Worm (Caenorhabditis elegans) whole organism, L4 larva: ENCODE results near the gene C25F9.8.

Experiments
- T20F7.1 ChIP-seq: fragments of 200-800 bp; sonication (Bioruptor generic); optimal IDR thresholded peaks from 2 replicates; lab custom pipeline; 2018; ENCODE audit warnings: mild to moderate bottlenecking, missing genetic modification characterization, missing compliant biosample characterization
- Y105C5A.15 ChIP-seq: fragments of 200-800 bp; sonication (Bioruptor generic); IDR thresholded peaks from 2 replicates; pipeline ENCODE4 v1.3.6; 2022; ENCODE audit warnings: missing genetic modification characterization, missing compliant biosample characterization
- Y75B8A.6 ChIP-seq: fragments of 200-800 bp; sonication (Bioruptor generic); IDR thresholded peaks from 2 replicates; pipeline ENCODE4 v1.3.6; 2022; ENCODE audit warnings: missing genetic modification reagents, missing genetic modification characterization, missing compliant biosample characterization
- ZK546.5 ChIP-seq, 2 experiments: sonication (generic microtip); optimal IDR thresholded peaks; 2 replicates each; lab custom pipeline; 2017; ENCODE audit warnings: missing biosample characterization in 2 of 2, missing genetic modification characterization in 2 of 2
- aha-1 ChIP-seq: fragments of 150-350 bp; peaks from one replicate; lab custom pipeline; 2014; ENCODE audit warnings: missing biosample characterization, missing genetic modification characterization
- ama-1 ChIP-seq: fragments of 150-350 bp; optimal IDR thresholded peaks from 2 replicates; lab custom pipeline; 2014; ENCODE audit warnings: inconsistent platforms, mixed read lengths
- ceh-20 ChIP-seq: fragments of 200-800 bp; sonication (Bioruptor generic); IDR thresholded peaks from 2 replicates; pipeline ENCODE4 v1.3.6; 2022; ENCODE audit warnings: missing genetic modification reagents, missing genetic modification characterization, missing compliant biosample characterization
- ceh-44 ChIP-seq: fragments of 200-800 bp; sonication (Bioruptor generic); IDR thresholded peaks from 2 replicates; pipeline ENCODE4 v1.3.6; 2022; ENCODE audit warnings: missing genetic modification reagents, missing genetic modification characterization, missing compliant biosample characterization
- ceh-62 ChIP-seq: sonication (generic microtip); optimal IDR thresholded peaks from 2 replicates; lab custom pipeline; 2017; ENCODE audit warnings: missing biosample characterization, missing genetic modification characterization
- ctbp-1 ChIP-seq: fragments of 200-800 bp; sonication (Bioruptor generic); IDR thresholded peaks from 2 replicates; pipeline ENCODE4 v1.3.6; 2022; ENCODE audit warnings: missing genetic modification reagents, missing genetic modification characterization, missing compliant biosample characterization
- daf-12 ChIP-seq: fragments of 150-350 bp; optimal IDR thresholded peaks from 2 replicates; lab custom pipeline; 2014; ENCODE audit warnings: missing biosample characterization, missing genetic modification reagents, missing genetic modification characterization
- daf-16 ChIP-seq, 3 experiments: sonication (generic microtip); optimal IDR thresholded peaks; 2 replicates each; lab custom pipeline; 2016 to 2017; ENCODE audit warnings: missing genetic modification characterization in 3 of 3, missing genetic modification reagents in 3 of 3, mild to moderate bottlenecking in 2 of 3, missing compliant biosample characterization in 2 of 3, missing biosample characterization in 1 of 3, moderate library complexity in 1 of 3
- daf-19 ChIP-seq: fragments of 200-800 bp; sonication (Bioruptor generic); conservative IDR thresholded peaks from 2 replicates; pipeline ENCODE4 v1.3.6; 2022; ENCODE audit warnings: missing genetic modification characterization, missing compliant biosample characterization
- dmd-6 ChIP-seq: fragments of 200-800 bp; sonication (Bioruptor generic); IDR thresholded peaks from 2 replicates; pipeline ENCODE4 v1.3.6; 2022; ENCODE audit warnings: missing genetic modification reagents, missing genetic modification characterization, missing compliant biosample characterization
- egl-27 ChIP-seq: sonication (generic microtip); optimal IDR thresholded peaks from 3 replicates; lab custom pipeline; 2017; ENCODE audit warnings: missing biosample characterization, missing genetic modification reagents, missing genetic modification characterization
- egl-43 ChIP-seq: fragments of 200-800 bp; sonication (Bioruptor generic); IDR thresholded peaks from 2 replicates; pipeline ENCODE4 v1.3.6; 2022; ENCODE audit warnings: missing genetic modification reagents, missing genetic modification characterization, missing compliant biosample characterization
- fkh-10 ChIP-seq: fragments of 150-350 bp; optimal IDR thresholded peaks from 2 replicates; lab custom pipeline; 2014; ENCODE audit warnings: missing biosample characterization, missing genetic modification reagents, missing genetic modification characterization
- hif-1 ChIP-seq, 2 experiments: sonication (generic microtip); optimal IDR thresholded peaks; 2 replicates each; lab custom pipeline; 2016 to 2017; ENCODE audit warnings: missing compliant biosample characterization in 2 of 2, missing genetic modification characterization in 2 of 2, missing genetic modification reagents in 2 of 2, missing genotype in 2 of 2, mild to moderate bottlenecking in 1 of 2
- hmg-1.1 ChIP-seq: fragments of 200-800 bp; sonication (Bioruptor generic); IDR thresholded peaks from 2 replicates; pipeline ENCODE4 v1.3.6; 2022; ENCODE audit warnings: missing genetic modification reagents, missing genetic modification characterization, missing compliant biosample characterization
- jun-1 ChIP-seq: fragments of 150-350 bp; optimal IDR thresholded peaks from 2 replicates; lab custom pipeline; 2014; ENCODE audit warnings: missing biosample characterization, missing genetic modification reagents, missing genetic modification characterization
- lin-1 ChIP-seq: fragments of 200-800 bp; sonication (Bioruptor generic); IDR thresholded peaks from 2 replicates; pipeline ENCODE4 v1.3.6; 2022; ENCODE audit warnings: missing genetic modification reagents, missing genetic modification characterization, missing compliant biosample characterization
- lin-15B ChIP-seq: fragments of 150-350 bp; sonication (generic microtip); optimal IDR thresholded peaks from 3 replicates; lab custom pipeline; 2014; ENCODE audit warnings: missing biosample characterization, missing genetic modification characterization
- lin-39 ChIP-seq: fragments of 150-350 bp; optimal IDR thresholded peaks from 2 replicates; lab custom pipeline; 2014; ENCODE audit warnings: missing biosample characterization, missing genetic modification reagents, missing genetic modification characterization
- lir-3 ChIP-seq: sonication (generic microtip); optimal IDR thresholded peaks from 2 replicates; lab custom pipeline; 2016; ENCODE audit warnings: mild to moderate bottlenecking, missing genetic modification characterization, missing compliant biosample characterization
- lsy-2 ChIP-seq, 2 experiments: fragments of 150-350 bp in 1 of 2; sonication (generic microtip) in 1 of 2; optimal IDR thresholded peaks; 2 replicates each; lab custom pipeline; 2014 to 2017; ENCODE audit warnings: missing biosample characterization in 2 of 2, missing genetic modification characterization in 2 of 2
- madf-5 ChIP-seq, 2 experiments: fragments of 200-800 bp; sonication (Bioruptor generic); IDR thresholded peaks; 2 replicates each; pipeline ENCODE4 v1.3.6; 2022; ENCODE audit warnings: missing compliant biosample characterization in 2 of 2, missing genetic modification characterization in 2 of 2
- mdt-29 ChIP-seq: fragments of 200-800 bp; sonication (Bioruptor generic); IDR thresholded peaks from 2 replicates; pipeline ENCODE4 v1.3.6; 2022; ENCODE audit warnings: missing genetic modification reagents, missing genetic modification characterization, missing compliant biosample characterization
- mep-1 ChIP-seq: fragments of 150-350 bp; sonication (generic microtip); optimal IDR thresholded peaks from 3 replicates; lab custom pipeline; 2014; ENCODE audit warnings: missing biosample characterization, missing genetic modification characterization
- nhr-102 ChIP-seq: sonication (generic microtip); optimal IDR thresholded peaks from 2 replicates; lab custom pipeline; 2016; ENCODE audit warnings: mild to moderate bottlenecking, missing genetic modification characterization, moderate library complexity, missing compliant biosample characterization
- nhr-111 ChIP-seq: fragments of 200-800 bp; sonication (Bioruptor generic); optimal IDR thresholded peaks from 2 replicates; lab custom pipeline; 2018; ENCODE audit warnings: mild to moderate bottlenecking, missing genetic modification characterization, missing compliant biosample characterization
- nhr-237 ChIP-seq: sonication (generic microtip); optimal IDR thresholded peaks from 2 replicates; lab custom pipeline; 2017; ENCODE audit warnings: missing biosample characterization, missing genetic modification characterization
- nhr-28 ChIP-seq: fragments of 150-350 bp; optimal IDR thresholded peaks from 2 replicates; lab custom pipeline; 2014; ENCODE audit warnings: missing biosample characterization, missing genetic modification characterization
- nhr-41 ChIP-seq: fragments of 200-800 bp; sonication (Bioruptor generic); IDR thresholded peaks from 2 replicates; pipeline ENCODE4 v1.3.6; 2022; ENCODE audit warnings: missing genetic modification reagents, missing genetic modification characterization, missing compliant biosample characterization
- nhr-42 ChIP-seq: fragments of 200-800 bp; sonication (Bioruptor generic); IDR thresholded peaks from 2 replicates; pipeline ENCODE4 v1.3.6; 2022; ENCODE audit warnings: missing genetic modification characterization, missing compliant biosample characterization
- nhr-48 ChIP-seq: sonication (generic microtip); optimal IDR thresholded peaks from 2 replicates; lab custom pipeline; 2016; ENCODE audit warnings: mild to moderate bottlenecking, missing genetic modification characterization, missing compliant biosample characterization
- php-3 ChIP-seq: fragments of 200-800 bp; sonication (Bioruptor generic); IDR thresholded peaks from 2 replicates; pipeline ENCODE4 v1.3.6; 2022; ENCODE audit warnings: missing genetic modification reagents, missing genetic modification characterization, missing compliant biosample characterization
- pqm-1 ChIP-seq: sonication (generic microtip); optimal IDR thresholded peaks from 2 replicates; lab custom pipeline; 2017; ENCODE audit warnings: missing biosample characterization, missing genetic modification characterization
- rbr-2 ChIP-seq: sonication (generic microtip); optimal IDR thresholded peaks from 2 replicates; lab custom pipeline; 2016; ENCODE audit warnings: missing genotype, missing genetic modification characterization, missing compliant biosample characterization
- saeg-2 ChIP-seq: fragments of 200-800 bp; sonication (Bioruptor generic); IDR thresholded peaks from 2 replicates; pipeline ENCODE4 v1.3.6; 2022; ENCODE audit warnings: missing genetic modification reagents, missing genetic modification characterization, missing compliant biosample characterization
- snpc-1.2 ChIP-seq: fragments of 200-800 bp; sonication (Bioruptor generic); IDR thresholded peaks from 2 replicates; pipeline ENCODE4 v1.3.6; 2022; ENCODE audit warnings: missing genetic modification reagents, missing genetic modification characterization, missing compliant biosample characterization
- spr-3 ChIP-seq: fragments of 200-800 bp; sonication (Bioruptor generic); optimal IDR thresholded peaks from 2 replicates; lab custom pipeline; 2018; ENCODE audit warnings: mild to moderate bottlenecking, missing genetic modification characterization, missing compliant biosample characterization
- tra-1 ChIP-seq: fragments of 200-800 bp; sonication (Bioruptor generic); IDR thresholded peaks from 2 replicates; pipeline ENCODE4 v1.3.6; 2022; ENCODE audit warnings: missing genetic modification reagents, missing genetic modification characterization, missing compliant biosample characterization
- zfp-3 ChIP-seq: fragments of 200-800 bp; sonication (Bioruptor generic); conservative IDR thresholded peaks from 2 replicates; pipeline ENCODE4 v1.3.6; 2022; ENCODE audit warnings: missing genetic modification reagents, missing genetic modification characterization, missing compliant biosample characterization
- zip-2 ChIP-seq: fragments of 150-350 bp; optimal IDR thresholded peaks from 2 replicates; lab custom pipeline; 2014; ENCODE audit warnings: missing biosample characterization, missing genetic modification characterization
- ztf-11 ChIP-seq: fragments of 150-350 bp; optimal IDR thresholded peaks from 2 replicates; lab custom pipeline; 2014; ENCODE audit warnings: missing biosample characterization, missing genetic modification characterization
- ztf-7 ChIP-seq: fragments of 150-350 bp; optimal IDR thresholded peaks from 2 replicates; lab custom pipeline; 2014; ENCODE audit warnings: missing biosample characterization, missing genetic modification characterization

C25F9.8 gene

DNA sequence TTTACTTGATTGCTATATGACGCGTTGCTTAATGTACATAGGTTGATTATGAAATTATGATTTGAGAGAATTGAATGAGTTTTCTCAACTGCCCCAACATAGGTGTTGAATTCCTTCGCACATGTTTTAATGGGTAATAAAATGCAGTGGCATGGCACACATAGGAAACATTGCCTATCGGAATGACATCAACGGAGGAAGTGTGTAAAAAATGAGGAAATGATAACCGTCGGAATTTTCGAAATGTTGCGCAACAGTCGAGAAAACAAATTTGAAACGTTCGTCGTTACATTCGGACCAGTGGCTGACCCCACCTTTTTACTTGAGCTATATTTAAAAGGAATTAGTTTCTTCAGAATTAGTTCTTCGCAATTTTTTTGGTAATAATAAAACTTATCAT is 37.2 kb downstream of the C25F9.8 start:
- TF ChIP-seq snpc-1.2 (GFP tag; lab: Robert Waterston, UW) (no peak), ceh-44 (GFP tag; lab: Robert Waterston, UW) (no peak), php-3 (GFP tag; lab: Robert Waterston, UW) (peak; percentile 86), nhr-111 (GFP tag; lab: Kevin White, UChicago) (no peak), aha-1 (peak; percentile 76), nhr-48 (tag; lab: Kevin White, UChicago) (no peak), zfp-3 (GFP tag; lab: Robert Waterston, UW) (no peak), nhr-28 (tag; lab: Kevin White, UChicago) (peak; percentile 27), egl-43 (GFP tag; lab: Robert Waterston, UW) (no peak), Y105C5A.15 (no peak), daf-19 (GFP tag; lab: Robert Waterston, UW) (no peak), nhr-42 (no peak), ama-1 (no peak), egl-27 (tag; lab: Kevin White, UChicago) (no peak), mdt-29 (GFP tag; lab: Robert Waterston, UW) (no peak), pqm-1 (tag; lab: Kevin White, UChicago) (no peak), zip-2 (tag; lab: Kevin White, UChicago) (peak; percentile 46)

ce11 chrV:19432972-19433371 is 38.1 kb downstream of the C25F9.8 start, which contains the start of gene C25F9.11:
Gene C25F9.11 (minus strand): TSS chrV:19433072.
- TF ChIP-seq pqm-1 (tag; lab: Kevin White, UChicago) (no peak), lin-1 (GFP tag; lab: Robert Waterston, UW) (no peak), nhr-42 (no peak), ctbp-1 (GFP tag; lab: Robert Waterston, UW) (no peak), lsy-2 (tag; optimal IDR thresholded peaks at IDR 0.05; lab: Kevin White, UChicago) (no peak), nhr-237 (tag; lab: Kevin White, UChicago) (no peak), ztf-11 (tag; lab: Kevin White, UChicago) (no peak), nhr-41 (GFP tag; lab: Robert Waterston, UW) (no peak), ztf-7 (tag; lab: Kevin White, UChicago) (no peak), rbr-2 (no peak), lin-39 (no peak), ama-1 (no peak), daf-12 (tag; lab: Kevin White, UChicago) (no peak), dmd-6 (GFP tag; lab: Robert Waterston, UW) (no peak), php-3 (GFP tag; lab: Robert Waterston, UW) (no peak)
- TF ChIP-seq, all 104 proteins: peak for 0

DNA sequence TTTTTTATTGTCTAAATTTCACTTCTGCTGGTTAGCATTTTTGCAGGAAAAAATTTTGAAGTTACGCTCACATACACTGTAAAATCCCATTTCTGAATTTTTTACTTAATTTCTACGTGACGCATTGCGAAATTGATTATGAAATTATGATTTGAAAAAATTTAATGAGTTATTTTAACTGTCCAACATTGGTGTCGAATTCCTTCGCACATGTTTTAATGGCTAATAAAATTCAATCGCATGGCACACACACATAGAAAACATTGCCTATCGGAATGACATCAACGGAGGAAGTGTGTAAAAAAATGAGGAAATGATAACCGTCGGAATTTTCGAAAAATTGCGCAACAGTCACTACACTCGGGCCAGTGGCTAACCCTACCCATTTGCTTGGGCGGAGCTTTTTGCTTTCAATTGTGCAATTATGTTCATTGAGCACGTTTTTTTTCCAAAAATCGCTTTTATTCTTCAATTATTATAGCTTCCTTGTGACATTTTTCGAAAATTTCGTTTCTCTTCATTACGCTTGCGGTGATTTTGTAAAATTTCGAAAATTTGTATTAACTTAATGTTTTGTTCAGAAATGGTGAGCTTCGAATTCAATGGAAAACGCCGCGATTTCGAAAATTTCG is 39.1 kb downstream of the C25F9.8 start, which contains the start of gene C25F9.16:
Gene C25F9.16, plus strand, starts transcription at position 582 of the 632 bp plus-strand sequence.
- TF ChIP-seq nhr-28 (tag; lab: Kevin White, UChicago), result peak; percentile 24
- no peak for TF ChIP-seq nhr-111 (GFP tag; lab: Kevin White, UChicago)
- TF ChIP-seq daf-19 (GFP tag; lab: Robert Waterston, UW), result no peak
- no peak for TF ChIP-seq zip-2 (tag; lab: Kevin White, UChicago)
- no peak for TF ChIP-seq nhr-102 (tag; lab: Kevin White, UChicago)
- no peak for TF ChIP-seq tra-1 (GFP tag; lab: Robert Waterston, UW)
- no peak for TF ChIP-seq daf-16 (GFP tag; optimal IDR thresholded peaks at IDR 0.05; lab: Kevin White, UChicago)
- peak; percentile 33 for TF ChIP-seq daf-16 (tag; optimal IDR thresholded peaks at IDR 0.05; lab: Kevin White, UChicago)
- TF ChIP-seq ztf-11 (tag; lab: Kevin White, UChicago), result no peak
- no peak for TF ChIP-seq ceh-62
- TF ChIP-seq fkh-10, result no peak
- 0 out of 2 replicates have a peak, but pooled peaks have one; percentile 26 for TF ChIP-seq ceh-20
- TF ChIP-seq zfp-3 (GFP tag; lab: Robert Waterston, UW), result no peak
- TF ChIP-seq mep-1 (tag; lab: Kevin White, UChicago), result no peak
- no peak for TF ChIP-seq ceh-44 (GFP tag; lab: Robert Waterston, UW)
- TF ChIP-seq T20F7.1, result no peak
- TF ChIP-seq Y75B8A.6 (GFP tag; lab: Robert Waterston, UW), result no peak
- TF ChIP-seq hif-1 (tag; optimal IDR thresholded peaks at IDR 0.05; lab: Kevin White, UChicago), result no peak
- peak; percentile 72 for TF ChIP-seq aha-1
- no peak for TF ChIP-seq hmg-1.1
- no peak for TF ChIP-seq lin-15B (tag; lab: Kevin White, UChicago)
- TF ChIP-seq ZK546.5 (tag; optimal IDR thresholded peaks at IDR 0.05; lab: Kevin White, UChicago), result no peak
- TF ChIP-seq lir-3 (tag; lab: Kevin White, UChicago), result no peak
- TF ChIP-seq lsy-2 (tag; optimal IDR thresholded peaks at IDR 0.05; lab: Kevin White, UChicago), result no peak
- TF ChIP-seq jun-1, result no peak
- no peak for TF ChIP-seq spr-3 (GFP tag; lab: Kevin White, UChicago)
- TF ChIP-seq nhr-48 (tag; lab: Kevin White, UChicago), result no peak
- TF ChIP-seq saeg-2, result no peak
- TF ChIP-seq Y105C5A.15, result no peak
- no peak for TF ChIP-seq madf-5 (GFP tag; IDR thresholded peaks at IDR 0.05; lab: Robert Waterston, UW)
- no peak for TF ChIP-seq lin-39
